Worm (Caenorhabditis elegans): Measurements from ENCODE around the gene rib-2.

DNA sequence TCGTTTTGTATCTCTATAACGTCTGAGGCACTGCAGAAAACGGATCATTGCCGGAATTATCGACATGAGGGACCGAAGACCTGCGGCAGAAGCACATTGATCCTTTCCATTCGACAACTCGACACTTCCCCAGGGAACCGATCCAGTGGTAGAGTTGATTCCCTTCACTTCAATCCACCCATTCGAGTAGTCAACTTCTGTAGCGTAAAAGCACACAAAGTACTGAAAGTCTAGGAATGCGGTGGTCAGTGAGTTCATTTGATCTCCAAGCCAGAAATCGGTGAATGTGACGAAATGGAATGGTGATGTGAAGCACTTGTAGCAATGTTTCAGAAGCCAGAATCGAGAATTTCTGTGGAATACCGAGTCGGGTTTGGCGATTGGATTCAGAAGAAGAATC is 38.1 kb upstream of the rib-2 start:
- no peak for TF ChIP-seq lsy-27 (tag; optimal IDR thresholded peaks at IDR 0.05; ENCODE audit: borderline replicate concordance, insufficient read depth)
- no peak for TF ChIP-seq gei-17 (GFP tag; optimal IDR thresholded peaks at IDR 0.05)
- no peak for TF ChIP-seq nfya-1 (tag; optimal IDR thresholded peaks at IDR 0.05; ENCODE audit: borderline replicate concordance, insufficient read depth)

Data from whole organism, young adult.